Worm (Caenorhabditis elegans): ENCODE results near the gene Y15E3A.3.

Gene Y15E3A.3

ce11 chrX:15312073-15312472 is 13.5 kb downstream of the Y15E3A.3 start:
- TF ChIP-seq crh-2 (tag; optimal IDR thresholded peaks at IDR 0.05) (no peak), mbf-1 (tag; optimal IDR thresholded peaks at IDR 0.05) (no peak), mdl-1 (tag; optimal IDR thresholded peaks at IDR 0.05) (no peak), blmp-1 (tag; optimal IDR thresholded peaks at IDR 0.05; ENCODE audit: insufficient read depth) (peak; percentile 62), nhr-25 (tag; optimal IDR thresholded peaks at IDR 0.05) (peak; percentile 33)

- TF ChIP-seq ztf-1 (GFP tag; conservative IDR thresholded peaks at IDR 0.05) (no peak), skn-1 (tag; optimal IDR thresholded peaks at IDR 0.05) (no peak), nhr-11 (tag; optimal IDR thresholded peaks at IDR 0.05) (no peak), elt-1 (tag; optimal IDR thresholded peaks at IDR 0.05) (peak; percentile 56), ztf-11 (tag; optimal IDR thresholded peaks at IDR 0.05) (no peak), crh-2 (tag; optimal IDR thresholded peaks at IDR 0.05) (no peak), sem-4 (tag; optimal IDR thresholded peaks at IDR 0.05) (no peak), gmeb-1 (tag; optimal IDR thresholded peaks at IDR 0.05) (no peak), blmp-1 (tag; optimal IDR thresholded peaks at IDR 0.05; ENCODE audit: insufficient read depth) (no peak), egl-27 (tag; optimal IDR thresholded peaks at IDR 0.05) (no peak), sma-9 (GFP tag; optimal IDR thresholded peaks at IDR 0.05) (peak; percentile 81), sma-9 (tag; optimal IDR thresholded peaks at IDR 0.05) (no peak), sma-3 (GFP tag; optimal IDR thresholded peaks at IDR 0.05) (no peak), ZK546.5 (tag; optimal IDR thresholded peaks at IDR 0.05) (no peak), ceh-16 (tag; optimal IDR thresholded peaks at IDR 0.05) (peak; percentile 86), zag-1 (tag; optimal IDR thresholded peaks at IDR 0.05) (no peak), nhr-10 (tag; optimal IDR thresholded peaks at IDR 0.05) (no peak), mdl-1 (tag; optimal IDR thresholded peaks at IDR 0.05) (no peak), mbf-1 (tag; optimal IDR thresholded peaks at IDR 0.05) (no peak), F13H6.1 (tag; optimal IDR thresholded peaks at IDR 0.05) (no peak), unc-62 (GFP tag; optimal IDR thresholded peaks at IDR 0.05) (no peak), peb-1 (tag; optimal IDR thresholded peaks at IDR 0.05) (no peak), alr-1 (tag; optimal IDR thresholded peaks at IDR 0.05) (no peak), nhr-12 (tag; optimal IDR thresholded peaks at IDR 0.05) (no peak), lin-39 (tag; optimal IDR thresholded peaks at IDR 0.05) (no peak), aly-2 (tag; optimal IDR thresholded peaks at IDR 0.05) (no peak), Y55F3AM.14 (GFP tag; optimal IDR thresholded peaks at IDR 0.05) (no peak)
These were observed 14.6 kb downstream of the Y15E3A.3 start for ce11 chrX:15310986-15311385.

- TF ChIP-seq blmp-1 (tag; optimal IDR thresholded peaks at IDR 0.05; ENCODE audit: insufficient read depth) (peak; percentile 98), ceh-16 (tag; optimal IDR thresholded peaks at IDR 0.05) (peak; percentile 91), ceh-82 (tag; optimal IDR thresholded peaks at IDR 0.05) (no peak), ztf-4 (tag; optimal IDR thresholded peaks at IDR 0.05) (no peak), Y55F3AM.14 (GFP tag; optimal IDR thresholded peaks at IDR 0.05) (peak; percentile 22), nhr-25 (tag; optimal IDR thresholded peaks at IDR 0.05) (peak; percentile 18), sma-3 (GFP tag; optimal IDR thresholded peaks at IDR 0.05) (peak; percentile 13), mab-5 (tag; optimal IDR thresholded peaks at IDR 0.05) (no peak), nhr-10 (tag; optimal IDR thresholded peaks at IDR 0.05) (no peak), sma-9 (GFP tag; optimal IDR thresholded peaks at IDR 0.05) (peak; percentile 39), sma-9 (tag; optimal IDR thresholded peaks at IDR 0.05) (no peak), nhr-237 (tag; optimal IDR thresholded peaks at IDR 0.05) (no peak), egl-27 (tag; optimal IDR thresholded peaks at IDR 0.05) (peak; percentile 29), nhr-21 (tag; optimal IDR thresholded peaks at IDR 0.05) (peak; percentile 6)
These were observed 15.3 kb downstream of the Y15E3A.3 start for ce11 chrX:15310330-15310776.

- TF ChIP-seq lin-39 (tag; optimal IDR thresholded peaks at IDR 0.05) = no peak
- TF ChIP-seq lin-11 (tag; optimal IDR thresholded peaks at IDR 0.05) = no peak
- TF ChIP-seq egl-27 (tag; optimal IDR thresholded peaks at IDR 0.05) = no peak
- TF ChIP-seq sma-3 (GFP tag; optimal IDR thresholded peaks at IDR 0.05) = no peak
- TF ChIP-seq F13H6.1 (tag; optimal IDR thresholded peaks at IDR 0.05) = no peak
- TF ChIP-seq nhr-10 (tag; optimal IDR thresholded peaks at IDR 0.05) = no peak
- TF ChIP-seq ztf-11 (tag; optimal IDR thresholded peaks at IDR 0.05) = no peak
- TF ChIP-seq R02D3.7 (tag; optimal IDR thresholded peaks at IDR 0.05) = no peak
- no peak for TF ChIP-seq aly-2 (tag; optimal IDR thresholded peaks at IDR 0.05)
- TF ChIP-seq fos-1 (tag; optimal IDR thresholded peaks at IDR 0.05) = no peak
- TF ChIP-seq ZK546.5 (tag; optimal IDR thresholded peaks at IDR 0.05) = no peak
- no peak for TF ChIP-seq ama-1 (optimal IDR thresholded peaks at IDR 0.05)
- TF ChIP-seq elt-3 (tag; optimal IDR thresholded peaks at IDR 0.05) = no peak
- no peak for TF ChIP-seq lsy-2 (tag; optimal IDR thresholded peaks at IDR 0.05)
- TF ChIP-seq C34F6.9 (tag; optimal IDR thresholded peaks at IDR 0.05) = no peak
- TF ChIP-seq sma-9 (GFP tag; optimal IDR thresholded peaks at IDR 0.05) = no peak
- no peak for TF ChIP-seq sma-9 (tag; optimal IDR thresholded peaks at IDR 0.05)
- TF ChIP-seq ztf-4 (tag; optimal IDR thresholded peaks at IDR 0.05) = no peak
- no peak for TF ChIP-seq nhr-77 (tag; optimal IDR thresholded peaks at IDR 0.05)
These were observed 16.5 kb downstream of the Y15E3A.3 start, which contains the start of gene nhr-91 for ce11 chrX:15309138-15309537. Gene nhr-91, plus strand, starts transcription at chrX:15309369.

Data from whole organism, L2 larva.